Fruit fly (Drosophila melanogaster) Kc167 (cell line): ENCODE data around the gene Klp31E.
A peak's percentile ranks its signal among the peaks of the same experiment; 100 is the strongest.

Experiments
- Myc ChIP-seq: fragments of >200 bp; optimal IDR thresholded peaks from 2 replicates; lab custom pipeline; 2017; ENCODE audit warnings: missing external identifiers
- Sin3A ChIP-seq: fragments of >200 bp; optimal IDR thresholded peaks from 2 replicates; lab custom pipeline; 2018; ENCODE audit warnings: missing external identifiers
- h ChIP-seq: fragments of >200 bp; optimal IDR thresholded peaks from 3 replicates; lab custom pipeline; 2018; ENCODE audit warnings: missing external identifiers
- insv ChIP-seq: fragments of >200 bp; optimal IDR thresholded peaks from 3 replicates; lab custom pipeline; 2018; ENCODE audit warnings: missing external identifiers
- psq ChIP-seq: fragments of >200 bp; optimal IDR thresholded peaks from 2 replicates; lab custom pipeline; 2017; ENCODE audit warnings: missing external identifiers
- ttk ChIP-seq: sonication (Bioruptor generic); optimal IDR thresholded peaks from 2 replicates; lab custom pipeline; 2017; ENCODE audit warnings: missing external identifiers

Gene Klp31E

dm6 chr2L:10386208-10386805 is 27.5 kb upstream of the Klp31E start, which contains the start of the genes Cdk1 and mRpS7:
Cdk1 (minus strand) TSS chr2L:10386262.
mRpS7 (plus strand) TSS chr2L:10386662.
- no peak for TF ChIP-seq Sin3A (lab: Kevin White, UChicago)

dm6 chr2L:10386824-10387223 is 27.0 kb upstream of the Klp31E start:
- TF ChIP-seq Myc (lab: Kevin White, UChicago) (no peak), psq (no peak), h (lab: Kevin White, UChicago) (no peak), insv (no peak), Sin3A (lab: Kevin White, UChicago) (no peak), ttk (lab: Kevin White, UChicago) (no peak)

- TF ChIP-seq Sin3A (lab: Kevin White, UChicago) (no peak), ttk (lab: Kevin White, UChicago) (no peak), h (lab: Kevin White, UChicago) (no peak)
These were observed 25.7 kb upstream of the Klp31E start, which contains the start of gene da for dm6 chr2L:10387869-10388726. da (plus strand) TSS chr2L:10388105.

- TF ChIP-seq ttk (lab: Kevin White, UChicago) (no peak), Sin3A (lab: Kevin White, UChicago) (no peak), insv (no peak), h (lab: Kevin White, UChicago) (no peak), Myc (lab: Kevin White, UChicago) (no peak), psq (no peak)
These were observed 20.4 kb upstream of the Klp31E start for dm6 chr2L:10393467-10393866.

- TF ChIP-seq insv = no peak
- TF ChIP-seq Myc (lab: Kevin White, UChicago) = no peak
- no peak for TF ChIP-seq ttk (lab: Kevin White, UChicago)
- no peak for TF ChIP-seq Sin3A (lab: Kevin White, UChicago)
- TF ChIP-seq h (lab: Kevin White, UChicago) = no peak
- TF ChIP-seq psq = no peak
These were observed 18.8 kb upstream of the Klp31E start for dm6 chr2L:10395035-10395434.

dm6 chr2L:10395642-10396487 is 18.0 kb upstream of the Klp31E start, which contains the start of gene Mdh1:
Mdh1 (minus strand) TSS chr2L:10396332.
- TF ChIP-seq h (lab: Kevin White, UChicago) (no peak), psq (peak; percentile 52)

dm6 chr2L:10396488-10396824 is 17.4 kb upstream of the Klp31E start, which contains the start of gene Cnot4:
Cnot4 (plus strand) TSS chr2L:10396716.
- TF ChIP-seq psq (peak; percentile 31), Sin3A (lab: Kevin White, UChicago) (no peak)

- no peak for TF ChIP-seq psq
- TF ChIP-seq Myc (lab: Kevin White, UChicago) = no peak
- TF ChIP-seq Sin3A (lab: Kevin White, UChicago) = no peak
- TF ChIP-seq insv = no peak
- TF ChIP-seq h (lab: Kevin White, UChicago) = no peak
These were observed 16.8 kb upstream of the Klp31E start for dm6 chr2L:10396877-10397587.

dm6 chr2L:10403803-10404315 is 10.0 kb upstream of the Klp31E start:
- TF ChIP-seq Sin3A (lab: Kevin White, UChicago) (no peak), ttk (lab: Kevin White, UChicago) (no peak), h (lab: Kevin White, UChicago) (no peak), Myc (lab: Kevin White, UChicago) (no peak), insv (no peak), psq (no peak)

- no peak for TF ChIP-seq ttk (lab: Kevin White, UChicago)
- TF ChIP-seq h (lab: Kevin White, UChicago) = no peak
- no peak for TF ChIP-seq Myc (lab: Kevin White, UChicago)
These were observed 8.7 kb upstream of the Klp31E start, which contains the start of the genes CG17768, LSm-4 and Ir31a for dm6 chr2L:10405008-10405654. CG17768 (minus strand) TSS chr2L:10405203. LSm-4 (minus strand) TSS chr2L:10405203. Ir31a (plus strand) TSS chr2L:10405565.

- TF ChIP-seq Myc (lab: Kevin White, UChicago) (no peak), h (lab: Kevin White, UChicago) (no peak), insv (no peak), ttk (lab: Kevin White, UChicago) (no peak), Sin3A (lab: Kevin White, UChicago) (no peak), psq (no peak)
These were observed 5.7 kb upstream of the Klp31E start, which contains the start of the genes Ip259 and RpS27A for dm6 chr2L:10408122-10408576. Ip259 (plus strand) TSS chr2L:10408352. RpS27A (plus strand) TSS chr2L:10408352.
